Worm (Caenorhabditis elegans) whole organism, L1 larva: ENCODE measurements around the gene ZC477.4.

Experiments used
- C34B4.2 ChIP-seq: sonication (generic microtip); optimal IDR thresholded peaks from 2 replicates; lab custom pipeline; 2017; ENCODE audit warnings: mild to moderate bottlenecking, missing genetic modification characterization, missing compliant biosample characterization
- aha-1 ChIP-seq: fragments of 150-350 bp; optimal IDR thresholded peaks from 2 replicates; lab custom pipeline; 2014; ENCODE audit warnings: missing biosample characterization, missing genetic modification characterization
- alr-1 ChIP-seq: fragments of 200-800 bp; sonication (Bioruptor generic); optimal IDR thresholded peaks from 2 replicates; lab custom pipeline; 2018; ENCODE audit warnings: borderline replicate concordance, mild to moderate bottlenecking, missing genetic modification characterization, missing compliant biosample characterization
- ceh-8 ChIP-seq: fragments of 200-800 bp; sonication (Bioruptor generic); optimal IDR thresholded peaks from 2 replicates; lab custom pipeline; 2018; ENCODE audit warnings: mild to moderate bottlenecking, missing genetic modification characterization, moderate library complexity, missing compliant biosample characterization
- ceh-82 ChIP-seq, 3 experiments: fragments of 150-350 bp in 1 of 3; sonication (generic microtip) in 2 of 3; optimal IDR thresholded peaks; 2 replicates each; lab custom pipeline; 2014 to 2017; ENCODE audit warnings: missing biosample characterization in 3 of 3, missing genetic modification characterization in 3 of 3
- ceh-88 ChIP-seq: fragments of 200-800 bp; sonication (Bioruptor generic); IDR thresholded peaks from 2 replicates; pipeline ENCODE4 v1.3.6; 2022; ENCODE audit warnings: missing genetic modification characterization, missing compliant biosample characterization
- ceh-90 ChIP-seq: sonication (generic microtip); optimal IDR thresholded peaks from 2 replicates; lab custom pipeline; 2016; ENCODE audit warnings: missing genetic modification characterization, missing compliant biosample characterization
- dpl-1 ChIP-seq, 3 experiments: fragments of 150-350 bp in 2 of 3; sonication (generic microtip) in 1 of 3; optimal IDR thresholded peaks; 2 replicates each; lab custom pipeline; 2014 to 2017; ENCODE audit warnings: missing biosample characterization in 3 of 3, missing genetic modification characterization in 3 of 3, missing genetic modification reagents in 3 of 3
- dsc-1 ChIP-seq: sonication (generic microtip); optimal IDR thresholded peaks from 2 replicates; lab custom pipeline; 2016; ENCODE audit warnings: mild to moderate bottlenecking, missing genetic modification characterization, missing compliant biosample characterization
- egl-13 ChIP-seq: sonication (generic microtip); optimal IDR thresholded peaks from 2 replicates; lab custom pipeline; 2016; ENCODE audit warnings: missing genotype, missing genetic modification reagents, missing genetic modification characterization, missing compliant biosample characterization
- ets-5 ChIP-seq: fragments of 200-800 bp; sonication (Bioruptor generic); IDR thresholded peaks from 2 replicates; pipeline ENCODE4 v1.3.6; 2022; ENCODE audit warnings: missing genetic modification characterization, missing compliant biosample characterization
- fkh-10 ChIP-seq: sonication (generic microtip); optimal IDR thresholded peaks from 2 replicates; lab custom pipeline; 2017; ENCODE audit warnings: missing biosample characterization, missing genetic modification reagents, missing genetic modification characterization
- fos-1 ChIP-seq: fragments of 150-350 bp; optimal IDR thresholded peaks from 2 replicates; lab custom pipeline; 2014; ENCODE audit warnings: missing biosample characterization, missing genetic modification characterization
- hlh-17 ChIP-seq: fragments of 200-800 bp; sonication (Bioruptor generic); optimal IDR thresholded peaks from 2 replicates; lab custom pipeline; 2018; ENCODE audit warnings: missing genetic modification characterization, mild to moderate bottlenecking, missing compliant biosample characterization, moderate library complexity, borderline replicate concordance
- hlh-4 ChIP-seq: sonication (generic microtip); optimal IDR thresholded peaks from 2 replicates; lab custom pipeline; 2016; ENCODE audit warnings: mild to moderate bottlenecking, missing genetic modification characterization, missing compliant biosample characterization
- hpl-2 ChIP-seq: fragments of 150-350 bp; optimal IDR thresholded peaks from 2 replicates; lab custom pipeline; 2014; ENCODE audit warnings: missing biosample characterization, missing genetic modification reagents, missing genetic modification characterization
- irx-1 ChIP-seq: sonication (generic microtip); optimal IDR thresholded peaks from 2 replicates; lab custom pipeline; 2016; ENCODE audit warnings: missing genetic modification characterization, missing compliant biosample characterization
- jun-1 ChIP-seq: fragments of 150-350 bp; optimal IDR thresholded peaks from 2 replicates; lab custom pipeline; 2014; ENCODE audit warnings: missing biosample characterization, missing genetic modification reagents, missing genetic modification characterization
- lin-35 ChIP-seq, 2 experiments: fragments of 150-350 bp; optimal IDR thresholded peaks; 2 replicates each; lab custom pipeline; 2014; ENCODE audit warnings: missing biosample characterization in 2 of 2, missing genetic modification characterization in 2 of 2, missing genetic modification reagents in 2 of 2
- lsy-2 ChIP-seq, 2 experiments: fragments of 150-350 bp; optimal IDR thresholded peaks; 2 replicates each; lab custom pipeline; 2014; ENCODE audit warnings: missing biosample characterization in 2 of 2, missing genetic modification characterization in 2 of 2
- mab-9 ChIP-seq: fragments of 200-800 bp; sonication (Bioruptor generic); IDR thresholded peaks from 2 replicates; pipeline ENCODE4 v1.3.6; 2022; ENCODE audit warnings: missing genetic modification reagents, missing genetic modification characterization, missing compliant biosample characterization
- mdl-1 ChIP-seq, 2 experiments: fragments of 150-350 bp; optimal IDR thresholded peaks; 2 replicates each; lab custom pipeline; 2014 to 2017; ENCODE audit warnings: missing biosample characterization in 2 of 2, missing genetic modification characterization in 2 of 2, inconsistent platforms in 1 of 2
- mep-1 ChIP-seq: fragments of 150-350 bp; optimal IDR thresholded peaks from 2 replicates; lab custom pipeline; 2014; ENCODE audit warnings: missing biosample characterization, missing genetic modification characterization
- nhr-12 ChIP-seq: sonication (generic microtip); optimal IDR thresholded peaks from 2 replicates; lab custom pipeline; 2017; ENCODE audit warnings: missing biosample characterization, missing genetic modification characterization
- nhr-20 ChIP-seq: sonication (generic microtip); optimal IDR thresholded peaks from 2 replicates; lab custom pipeline; 2016; ENCODE audit warnings: mild to moderate bottlenecking, missing genetic modification characterization, missing compliant biosample characterization
- nhr-28 ChIP-seq: fragments of 150-350 bp; optimal IDR thresholded peaks from 2 replicates; lab custom pipeline; 2014; ENCODE audit warnings: missing biosample characterization, missing genetic modification characterization
- nhr-47 ChIP-seq: sonication (generic microtip); optimal IDR thresholded peaks from 2 replicates; lab custom pipeline; 2016; ENCODE audit warnings: mild to moderate bottlenecking, missing genetic modification characterization, moderate library complexity, missing compliant biosample characterization
- nhr-77 ChIP-seq: fragments of 150-350 bp; optimal IDR thresholded peaks from 2 replicates; lab custom pipeline; 2014; ENCODE audit warnings: missing biosample characterization, missing genetic modification characterization
- nhr-84 ChIP-seq: sonication (generic microtip); optimal IDR thresholded peaks from 2 replicates; lab custom pipeline; 2017; ENCODE audit warnings: missing biosample characterization, missing genetic modification characterization
- nhr-85 ChIP-seq: sonication (generic microtip); peaks from one replicate; lab custom pipeline; 2016; ENCODE audit warnings: missing genetic modification characterization, inconsistent platforms, missing compliant biosample characterization
- nhr-90 ChIP-seq: sonication (generic microtip); optimal IDR thresholded peaks from 2 replicates; lab custom pipeline; 2016; ENCODE audit warnings: mild to moderate bottlenecking, missing genetic modification characterization, missing compliant biosample characterization; ENCODE audit not compliant: poor library complexity
- pqm-1 ChIP-seq: sonication (generic microtip); optimal IDR thresholded peaks from 3 replicates; lab custom pipeline; 2017; ENCODE audit warnings: missing biosample characterization, missing genetic modification characterization
- rnt-1 ChIP-seq: sonication (generic microtip); optimal IDR thresholded peaks from 2 replicates; lab custom pipeline; 2016; ENCODE audit warnings: mild to moderate bottlenecking, missing genetic modification characterization, moderate library complexity, missing compliant biosample characterization
- snpc-4 ChIP-seq: fragments of 150-350 bp; optimal IDR thresholded peaks from 2 replicates; lab custom pipeline; 2014; ENCODE audit warnings: missing biosample characterization, missing genetic modification characterization
- sox-4 ChIP-seq: sonication (generic microtip); optimal IDR thresholded peaks from 2 replicates; lab custom pipeline; 2016; ENCODE audit warnings: missing genetic modification characterization, missing compliant biosample characterization
- tbx-2 ChIP-seq: sonication (generic microtip); optimal IDR thresholded peaks from 2 replicates; lab custom pipeline; 2016; ENCODE audit warnings: missing genetic modification characterization, missing compliant biosample characterization
- tlp-1 ChIP-seq: fragments of 150-350 bp; optimal IDR thresholded peaks from 2 replicates; lab custom pipeline; 2014; ENCODE audit warnings: missing biosample characterization, missing genetic modification characterization
- unc-30 ChIP-seq: sonication (generic microtip); optimal IDR thresholded peaks from 2 replicates; lab custom pipeline; 2017; ENCODE audit warnings: missing biosample characterization, missing genetic modification characterization
- unc-86 ChIP-seq: sonication (generic microtip); optimal IDR thresholded peaks from 2 replicates; lab custom pipeline; 2016; ENCODE audit warnings: missing genetic modification characterization, missing compliant biosample characterization
- unc-98 ChIP-seq: fragments of 200-800 bp; sonication (Bioruptor generic); IDR thresholded peaks from 2 replicates; pipeline ENCODE4 v1.3.6; 2022; ENCODE audit warnings: missing genetic modification characterization, missing compliant biosample characterization
- zag-1 ChIP-seq: fragments of 150-350 bp; optimal IDR thresholded peaks from 2 replicates; lab custom pipeline; 2014; ENCODE audit warnings: missing biosample characterization, missing genetic modification characterization
- zip-4 ChIP-seq: fragments of 200-800 bp; sonication (Bioruptor generic); optimal IDR thresholded peaks from 2 replicates; lab custom pipeline; 2018; ENCODE audit warnings: mild to moderate bottlenecking, missing genetic modification characterization, moderate library complexity, missing compliant biosample characterization
- ztf-11 ChIP-seq, 2 experiments: sonication (generic microtip); optimal IDR thresholded peaks; 2 replicates each; lab custom pipeline; 2016 to 2017; ENCODE audit warnings: missing genetic modification characterization in 2 of 2, missing biosample characterization in 1 of 2, missing compliant biosample characterization in 1 of 2

ZC477.4 gene

DNA sequence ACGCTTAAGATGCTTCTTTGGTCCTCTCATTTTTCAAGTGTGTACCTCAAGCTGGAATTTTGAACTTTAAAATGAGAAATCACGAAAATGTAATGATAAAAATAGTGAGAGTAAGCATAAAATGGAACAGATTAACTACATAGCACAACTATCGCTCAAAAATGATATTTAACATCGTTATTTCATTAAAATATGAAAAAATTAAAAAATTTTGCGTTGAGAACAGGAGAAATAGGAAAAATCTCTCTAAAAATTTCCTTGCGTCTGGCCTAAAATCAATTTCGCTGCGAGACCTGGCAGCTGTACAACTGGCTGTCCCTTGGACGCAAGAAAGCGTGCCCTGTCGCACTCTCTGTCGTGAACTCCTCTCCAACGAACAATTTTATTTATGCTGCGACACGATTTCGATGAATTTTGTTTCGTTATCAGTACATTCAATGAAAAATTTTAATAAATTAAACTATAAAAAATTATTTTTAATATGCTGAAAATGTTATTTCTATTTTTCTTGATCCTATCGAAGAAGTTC lies 13.9 kb downstream of the ZC477.4 start, which contains the start of gene rps-4 (continued):
- TF ChIP-seq mab-9 (GFP tag; lab: Robert Waterston, UW) (no peak), unc-30 (no peak), fkh-10 (peak; percentile 66), zip-4 (peak; percentile 45), lsy-2 (tag; optimal IDR thresholded peaks at IDR 0.05; lab: Kevin White, UChicago) (peak; percentile 91 to 95), dpl-1 (GFP tag; optimal IDR thresholded peaks at IDR 0.05; lab: Kevin White, UChicago) (peak; percentile 82 to 87 (median 83)), ceh-90 (tag; lab: Kevin White, UChicago) (peak; percentile 58), hlh-17 (GFP tag; lab: Kevin White, UChicago) (no peak), tbx-2 (tag; lab: Kevin White, UChicago) (peak; percentile 92), nhr-85 (tag; lab: Kevin White, UChicago) (peak; percentile 90), aha-1 (tag; lab: Kevin White, UChicago) (no peak), fos-1 (tag; lab: Kevin White, UChicago) (peak; percentile 61), ztf-11 (tag; optimal IDR thresholded peaks at IDR 0.05; lab: Kevin White, UChicago) (peak in 1 of 2 experiments; percentile 74), tlp-1 (tag; lab: Kevin White, UChicago) (no peak), irx-1 (tag; lab: Kevin White, UChicago) (peak; percentile 78), mep-1 (tag; lab: Kevin White, UChicago) (peak; percentile 96), nhr-20 (tag; lab: Kevin White, UChicago) (peak; percentile 93), dsc-1 (tag; lab: Kevin White, UChicago) (peak; percentile 80), nhr-12 (tag; lab: Kevin White, UChicago) (no peak), hpl-2 (GFP tag; lab: Kevin White, UChicago) (peak; percentile 85), nhr-84 (tag; lab: Kevin White, UChicago) (no peak), sox-4 (tag; lab: Kevin White, UChicago) (peak; percentile 70), snpc-4 (tag; lab: Kevin White, UChicago) (peak; percentile 81), nhr-47 (peak; percentile 92), ceh-88 (GFP tag; lab: Robert Waterston, UW) (peak; percentile 77), nhr-28 (tag; lab: Kevin White, UChicago) (no peak), lin-35 (GFP tag; optimal IDR thresholded peaks at IDR 0.05; lab: Kevin White, UChicago) (peak; percentile 91 to 93), zag-1 (no peak), unc-98 (GFP tag; lab: Robert Waterston, UW) (peak; percentile 34; the same call in 1 of the 2 replicates), alr-1 (no peak), C34B4.2 (tag; lab: Kevin White, UChicago) (no peak), ceh-8 (GFP tag; lab: Kevin White, UChicago) (peak; percentile 74), ets-5 (GFP tag; lab: Robert Waterston, UW) (no peak), rnt-1 (peak; percentile 94), jun-1 (tag; lab: Kevin White, UChicago) (peak; percentile 75), egl-13 (tag; lab: Kevin White, UChicago) (peak; percentile 82), nhr-77 (peak; percentile 86), mdl-1 (tag; optimal IDR thresholded peaks at IDR 0.05; lab: Kevin White, UChicago) (peak in 1 of 2 experiments; percentile 73), ceh-82 (tag; optimal IDR thresholded peaks at IDR 0.05; lab: Kevin White, UChicago) (peak; percentile 74 to 95 (median 74)), hlh-4 (no peak), pqm-1 (tag; lab: Kevin White, UChicago) (no peak), nhr-90 (peak; percentile 89), unc-86 (tag; lab: Kevin White, UChicago) (peak; percentile 83)
